Worm (Caenorhabditis elegans) whole organism, late embryonic: ENCODE data around the gene T24E12.1.
"Not testable (repeated sequence)": the region's sequence is repeated elsewhere in the genome, so short reads cannot be mapped to it uniquely, and the experiment has no call there.

Experiments
- C38D4.7 ChIP-seq: fragments of 200-800 bp; sonication (Bioruptor generic); optimal IDR thresholded peaks from 2 replicates; lab custom pipeline; 2018; ENCODE audit warnings: mild to moderate bottlenecking, missing genetic modification characterization, moderate library complexity, missing compliant biosample characterization
- K02D7.2 ChIP-seq: sonication (generic microtip); optimal IDR thresholded peaks from 2 replicates; lab custom pipeline; 2017; ENCODE audit warnings: mild to moderate bottlenecking, missing genetic modification characterization, missing compliant biosample characterization
- ahr-1 ChIP-seq: sonication (generic microtip); optimal IDR thresholded peaks from 2 replicates; lab custom pipeline; 2016; ENCODE audit warnings: missing genetic modification characterization, missing compliant biosample characterization
- ama-1 ChIP-seq: fragments of 150-350 bp; optimal IDR thresholded peaks from 2 replicates; lab custom pipeline; 2014
- ceh-14 ChIP-seq: sonication (generic microtip); optimal IDR thresholded peaks from 2 replicates; lab custom pipeline; 2016; ENCODE audit warnings: missing genotype, missing genetic modification characterization, missing compliant biosample characterization
- ceh-2 ChIP-seq: sonication (generic microtip); optimal IDR thresholded peaks from 2 replicates; lab custom pipeline; 2016; ENCODE audit warnings: missing genotype, missing genetic modification characterization, missing compliant biosample characterization
- ceh-30 ChIP-seq: fragments of 150-350 bp; optimal IDR thresholded peaks from 2 replicates; lab custom pipeline; 2014; ENCODE audit warnings: missing biosample characterization, missing genetic modification characterization
- ceh-31 ChIP-seq: sonication (generic microtip); optimal IDR thresholded peaks from 2 replicates; lab custom pipeline; 2016; ENCODE audit warnings: missing genetic modification characterization, missing compliant biosample characterization
- ceh-45 ChIP-seq: fragments of 200-800 bp; sonication (Bioruptor generic); IDR thresholded peaks from 2 replicates; pipeline ENCODE4 v1.3.6; 2022; ENCODE audit warnings: missing genetic modification reagents, missing genetic modification characterization, missing compliant biosample characterization
- che-1 ChIP-seq: sonication (generic microtip); optimal IDR thresholded peaks from 2 replicates; lab custom pipeline; 2016; ENCODE audit warnings: mild to moderate bottlenecking, missing genetic modification characterization, missing compliant biosample characterization
- dve-1 ChIP-seq: sonication (generic microtip); optimal IDR thresholded peaks from 2 replicates; lab custom pipeline; 2017; ENCODE audit warnings: antibody characterized with exemption, mild to moderate bottlenecking, missing genetic modification characterization, missing compliant biosample characterization
- fkh-10 ChIP-seq: fragments of 150-350 bp; optimal IDR thresholded peaks from 2 replicates; lab custom pipeline; 2014; ENCODE audit warnings: missing biosample characterization, missing genetic modification reagents, missing genetic modification characterization
- fkh-6 ChIP-seq: sonication (generic microtip); optimal IDR thresholded peaks from 2 replicates; lab custom pipeline; 2016; ENCODE audit warnings: missing genetic modification characterization, missing compliant biosample characterization
- gmeb-2 ChIP-seq: sonication (generic microtip); optimal IDR thresholded peaks from 2 replicates; lab custom pipeline; 2016; ENCODE audit warnings: missing genetic modification characterization, inconsistent platforms, missing compliant biosample characterization
- hlh-13 ChIP-seq: fragments of 200-800 bp; sonication (Bioruptor generic); optimal IDR thresholded peaks from 2 replicates; lab custom pipeline; 2018; ENCODE audit warnings: mild to moderate bottlenecking, missing genetic modification characterization, missing compliant biosample characterization
- hlh-6 ChIP-seq: sonication (generic microtip); optimal IDR thresholded peaks from 2 replicates; lab custom pipeline; 2016; ENCODE audit warnings: missing genotype, missing genetic modification characterization, missing compliant biosample characterization
- hlh-8 ChIP-seq: sonication (generic microtip); optimal IDR thresholded peaks from 2 replicates; lab custom pipeline; 2016; ENCODE audit warnings: missing genotype, missing genetic modification characterization, missing compliant biosample characterization
- lim-6 ChIP-seq: sonication (generic microtip); optimal IDR thresholded peaks from 2 replicates; lab custom pipeline; 2016; ENCODE audit warnings: missing genetic modification characterization, missing compliant biosample characterization
- lin-11 ChIP-seq: fragments of 200-800 bp; sonication (Bioruptor generic); optimal IDR thresholded peaks from 2 replicates; lab custom pipeline; 2018; ENCODE audit warnings: mild to moderate bottlenecking, missing genetic modification characterization, missing compliant biosample characterization
- nfya-1 ChIP-seq: sonication (generic microtip); optimal IDR thresholded peaks from 2 replicates; lab custom pipeline; 2017; ENCODE audit warnings: missing genetic modification characterization, mild to moderate bottlenecking, missing compliant biosample characterization, antibody characterized with exemption, moderate library complexity
- nhr-11 ChIP-seq: fragments of 150-350 bp; optimal IDR thresholded peaks from 2 replicates; lab custom pipeline; 2014; ENCODE audit warnings: missing biosample characterization, missing genetic modification characterization
- pat-9 ChIP-seq: fragments of 200-800 bp; sonication (Bioruptor generic); optimal IDR thresholded peaks from 2 replicates; lab custom pipeline; 2018; ENCODE audit warnings: mild to moderate bottlenecking, missing genetic modification characterization, moderate library complexity, missing compliant biosample characterization
- pax-1 ChIP-seq: fragments of 150-350 bp; optimal IDR thresholded peaks from 2 replicates; lab custom pipeline; 2014; ENCODE audit warnings: missing biosample characterization, missing genetic modification characterization
- pha-2 ChIP-seq: sonication (generic microtip); optimal IDR thresholded peaks from 2 replicates; lab custom pipeline; 2017; ENCODE audit warnings: mild to moderate bottlenecking, missing genetic modification characterization, missing compliant biosample characterization
- pqm-1 ChIP-seq: sonication (generic microtip); optimal IDR thresholded peaks from 2 replicates; lab custom pipeline; 2016; ENCODE audit warnings: missing genetic modification characterization, missing compliant biosample characterization
- sox-4 ChIP-seq: sonication (generic microtip); optimal IDR thresholded peaks from 2 replicates; lab custom pipeline; 2017; ENCODE audit warnings: mild to moderate bottlenecking, missing genetic modification characterization, inconsistent platforms, missing compliant biosample characterization
- syd-9 ChIP-seq: sonication (generic microtip); optimal IDR thresholded peaks from 2 replicates; lab custom pipeline; 2016; ENCODE audit warnings: mild to moderate bottlenecking, missing genetic modification characterization, moderate library complexity, missing compliant biosample characterization
- unc-42 ChIP-seq: sonication (generic microtip); optimal IDR thresholded peaks from 2 replicates; lab custom pipeline; 2016; ENCODE audit warnings: missing genotype, missing genetic modification characterization, missing compliant biosample characterization
- unc-55 ChIP-seq: sonication (generic microtip); optimal IDR thresholded peaks from 2 replicates; lab custom pipeline; 2017; ENCODE audit warnings: missing biosample characterization, missing genetic modification reagents, missing genetic modification characterization
- zip-5 ChIP-seq: sonication (generic microtip); optimal IDR thresholded peaks from 2 replicates; lab custom pipeline; 2016; ENCODE audit warnings: missing genetic modification characterization, missing compliant biosample characterization
- ztf-16 ChIP-seq: sonication (generic microtip); optimal IDR thresholded peaks from 2 replicates; lab custom pipeline; 2017; ENCODE audit warnings: missing genetic modification characterization, missing compliant biosample characterization

The T24E12.1 gene

DNA sequence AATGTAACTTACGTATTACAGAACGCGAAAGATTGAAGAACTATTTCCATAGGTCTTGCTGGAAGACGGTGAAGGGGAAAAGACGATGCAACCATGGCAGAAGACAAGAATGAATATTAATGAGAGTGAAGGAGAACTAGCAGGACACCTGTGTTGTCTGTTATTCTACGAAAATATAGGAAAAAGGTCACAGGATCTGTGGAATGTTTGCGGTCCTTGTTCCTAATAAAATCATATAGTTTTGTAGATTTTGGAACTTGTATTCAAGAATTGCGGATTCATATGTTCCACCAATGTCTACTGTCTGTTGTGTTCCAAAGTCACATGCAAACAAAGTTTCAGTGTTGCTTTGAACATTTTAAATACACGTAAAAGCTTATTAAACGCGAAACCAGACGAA lies 33.2 kb upstream of the T24E12.1 start, which contains the start of gene sdz-11:
Gene sdz-11 (minus strand): TSS at position 101 of the 400 bp plus-strand sequence.
- TF ChIP-seq lim-6 (tag; lab: Kevin White, UChicago) (no peak), ceh-2 (tag; lab: Kevin White, UChicago) (no peak), pha-2 (tag; lab: Kevin White, UChicago) (no peak), hlh-13 (GFP tag; lab: Kevin White, UChicago) (no peak), pat-9 (tag; lab: Kevin White, UChicago) (no peak), ceh-31 (tag; lab: Kevin White, UChicago) (no peak), dve-1 (tag; lab: Kevin White, UChicago) (no peak), unc-42 (tag; lab: Kevin White, UChicago) (no peak), ama-1 (lab: Kevin White, UChicago) (no peak), ztf-16 (tag; lab: Kevin White, UChicago) (no peak), ahr-1 (tag; lab: Kevin White, UChicago) (no peak), ceh-45 (GFP tag; lab: Robert Waterston, UW) (no peak), ceh-30 (tag; lab: Kevin White, UChicago) (no peak)

DNA sequence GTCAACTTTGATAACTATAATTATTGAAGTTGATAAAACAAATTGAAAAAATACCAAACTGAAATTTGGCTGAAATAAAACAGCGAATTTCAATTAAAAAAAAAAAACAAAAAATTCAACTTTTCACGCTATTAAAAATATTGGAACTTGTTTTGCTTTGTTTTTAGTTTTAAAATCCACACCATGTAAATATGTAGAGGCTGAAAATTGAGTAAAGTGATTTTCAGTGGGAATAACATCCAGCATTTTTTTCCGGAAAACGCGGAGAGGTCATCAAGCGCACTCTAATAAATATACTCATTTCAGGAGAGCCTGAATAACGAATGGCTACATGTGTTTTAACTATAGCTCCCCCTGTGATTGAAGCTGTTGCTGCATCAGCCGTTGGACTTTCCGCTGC lies 31.8 kb upstream of the T24E12.1 start, which contains the start of gene rcd-1:
Gene rcd-1 (plus strand): TSS at position 301 of the 400 bp plus-strand sequence.
- TF ChIP-seq che-1 (tag; lab: Kevin White, UChicago) = no peak
- TF ChIP-seq C38D4.7 = no peak
- no peak for TF ChIP-seq nhr-11 (tag; lab: Kevin White, UChicago)
- TF ChIP-seq nfya-1 (tag; lab: Kevin White, UChicago) = no peak
- TF ChIP-seq fkh-10 = no peak
- TF ChIP-seq pat-9 (tag; lab: Kevin White, UChicago) = no peak
- TF ChIP-seq hlh-8 = no peak
- no peak for TF ChIP-seq ama-1 (lab: Kevin White, UChicago)
- TF ChIP-seq fkh-6 = no peak
- no peak for TF ChIP-seq unc-55 (GFP tag; lab: Kevin White, UChicago)
- TF ChIP-seq zip-5 (tag; lab: Kevin White, UChicago) = no peak
- no peak for TF ChIP-seq syd-9 (tag; lab: Kevin White, UChicago)
- no peak for TF ChIP-seq pqm-1 (tag; lab: Kevin White, UChicago)
- TF ChIP-seq sox-4 (tag; lab: Kevin White, UChicago) = no peak
- TF ChIP-seq lin-11 (tag; lab: Kevin White, UChicago) = no peak
- TF ChIP-seq ceh-14 (tag; lab: Kevin White, UChicago) = no peak

DNA sequence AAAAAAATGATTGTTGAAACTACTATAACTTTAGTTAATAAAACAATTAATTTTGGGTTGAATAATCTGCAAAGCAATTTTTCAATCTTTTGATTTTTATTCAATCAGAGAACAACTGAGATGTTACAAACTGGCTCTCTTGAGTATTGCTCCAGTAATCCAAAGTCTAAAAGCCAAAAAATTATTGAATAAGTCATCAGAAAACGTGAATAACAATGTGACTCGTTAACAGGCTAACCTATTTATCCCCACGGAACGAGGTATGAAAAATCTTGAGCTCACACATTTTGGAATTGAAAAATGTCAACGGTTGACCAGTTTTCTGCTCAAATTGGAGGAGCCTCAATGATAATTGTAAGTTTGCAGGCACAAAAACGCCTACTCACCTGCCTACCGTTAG lies 27.9 kb upstream of the T24E12.1 start, which contains the start of gene srx-111:
Gene srx-111 (plus strand): TSS at position 301 of the 400 bp plus-strand sequence.
- no peak for TF ChIP-seq syd-9 (tag; lab: Kevin White, UChicago)

DNA sequence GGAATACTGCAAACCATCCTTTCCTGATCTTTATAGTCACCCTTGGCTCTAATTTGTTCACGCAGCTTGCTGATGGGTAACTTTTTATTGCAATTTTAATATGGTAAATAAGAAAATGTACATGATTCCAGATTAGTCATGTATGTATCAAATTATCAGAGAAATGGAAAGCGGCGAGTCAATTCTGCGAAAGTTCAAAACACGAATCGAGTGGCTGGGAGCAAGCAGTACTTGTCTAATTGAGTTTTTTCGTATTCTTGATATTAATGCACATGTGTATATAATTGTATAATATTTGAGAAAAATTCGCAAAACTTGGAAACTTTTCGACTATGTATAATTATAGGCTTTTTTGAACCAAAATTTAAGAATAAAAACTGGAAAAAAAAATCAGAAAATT lies 26.3 kb upstream of the T24E12.1 start, which contains the start of gene T24E12.12:
Gene T24E12.12 (plus strand): TSS at position 281 of the 400 bp plus-strand sequence.
- TF ChIP-seq ztf-16 (tag; lab: Kevin White, UChicago) (no peak), hlh-13 (GFP tag; lab: Kevin White, UChicago) (no peak)

DNA sequence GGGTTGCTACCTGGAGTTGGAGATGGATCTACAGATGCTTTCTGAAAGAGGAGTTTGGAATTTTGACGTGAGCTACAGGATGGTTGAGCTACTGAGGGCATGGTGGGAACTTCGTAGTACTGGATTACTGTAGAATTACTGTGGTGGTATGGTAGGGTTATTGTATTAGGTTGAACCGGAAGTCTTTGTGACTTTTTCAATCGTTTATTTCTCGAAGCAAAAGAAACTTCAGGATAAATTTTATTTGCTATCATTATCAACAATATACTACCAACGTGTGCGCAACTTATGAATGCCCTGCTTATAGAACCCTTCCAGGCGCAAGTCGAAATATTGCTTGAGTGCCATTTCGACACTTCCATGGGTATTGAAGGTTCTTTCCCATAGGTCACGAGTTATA lies 23.8 kb upstream of the T24E12.1 start, which contains the start of gene T24E12.6:
Gene T24E12.6 (minus strand): TSS at position 101 of the 400 bp plus-strand sequence.
- TF ChIP-seq zip-5, ceh-31, hlh-6 (tag; lab: Kevin White, UChicago): not testable (repeated sequence)

DNA sequence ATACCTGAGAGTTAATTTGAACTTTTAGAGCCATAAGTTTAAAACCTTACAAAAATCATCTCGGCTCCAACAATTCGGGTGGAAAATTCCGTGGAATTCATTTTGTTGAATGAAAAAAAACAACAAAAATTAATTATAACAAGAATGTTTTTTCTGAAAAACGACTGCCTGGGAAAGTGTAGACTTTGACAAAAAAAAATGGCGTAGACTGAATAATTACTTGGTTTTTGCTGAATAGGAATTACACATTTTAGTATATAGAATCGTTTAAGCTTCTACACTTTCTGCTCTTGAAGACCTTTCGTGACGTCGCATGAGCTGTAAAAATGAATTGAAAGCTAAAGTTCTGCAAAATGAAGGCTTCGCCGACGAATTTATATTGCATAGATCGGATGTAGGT lies 20.9 kb upstream of the T24E12.1 start, which contains the start of gene srx-112:
Gene srx-112 (minus strand): TSS at position 101 of the 400 bp plus-strand sequence.
- TF ChIP-seq ztf-16 (tag; lab: Kevin White, UChicago) (no peak), hlh-13 (GFP tag; lab: Kevin White, UChicago) (no peak), nfya-1 (tag; lab: Kevin White, UChicago) (no peak), K02D7.2 (tag; lab: Kevin White, UChicago) (no peak), ama-1 (lab: Kevin White, UChicago) (no peak), gmeb-2 (tag; lab: Kevin White, UChicago) (no peak), unc-55 (GFP tag; lab: Kevin White, UChicago) (no peak), fkh-6 (no peak), pax-1 (tag; lab: Kevin White, UChicago) (no peak)
